Fruit fly (Drosophila melanogaster) whole organism, embryonic: Measurements from ENCODE around the gene Dpy-30L1.

ENCODE experiments used
- Antp ChIP-seq: fragments of 200-800 bp; sonication (Bioruptor generic); optimal IDR thresholded peaks from 3 replicates; lab custom pipeline; 2016; ENCODE audit warnings: missing biosample characterization, missing genetic modification characterization
- C15 ChIP-seq: fragments of 200-800 bp; sonication (Bioruptor generic); IDR thresholded peaks from 3 replicates; pipeline ENCODE4 v1.3.6; 2022; ENCODE audit warnings: missing biosample characterization, missing genetic modification characterization
- CG1024 ChIP-seq: fragments of 200-800 bp; sonication (Bioruptor generic); IDR thresholded peaks from 2 replicates; pipeline ENCODE4 v1.3.6; 2022; ENCODE audit warnings: missing biosample characterization, missing genetic modification characterization
- CG11456 ChIP-seq: fragments of 200-800 bp; sonication (Bioruptor generic); IDR thresholded peaks from 3 replicates; pipeline ENCODE4 v1.3.6; 2022; ENCODE audit warnings: missing biosample characterization, missing genetic modification characterization
- CG13624 ChIP-seq: fragments of 200-800 bp; sonication (Bioruptor generic); optimal IDR thresholded peaks from 2 replicates; lab custom pipeline; 2016; ENCODE audit warnings: missing biosample characterization, missing genetic modification characterization
- CG14710 ChIP-seq: fragments of 200-800 bp; sonication (Bioruptor generic); optimal IDR thresholded peaks from 3 replicates; lab custom pipeline; 2019; ENCODE audit warnings: missing biosample characterization, mild to moderate bottlenecking, missing genetic modification characterization, moderate library complexity
- CG14965 ChIP-seq: fragments of 200-800 bp; sonication (Bioruptor generic); optimal IDR thresholded peaks from 2 replicates; lab custom pipeline; 2016; ENCODE audit warnings: missing biosample characterization, missing genetic modification characterization, borderline replicate concordance
- CG15514 ChIP-seq: fragments of 200-800 bp; sonication (Bioruptor generic); optimal IDR thresholded peaks from 3 replicates; lab custom pipeline; 2017; ENCODE audit warnings: missing biosample characterization, missing genetic modification characterization, mild to moderate bottlenecking, moderate library complexity, missing genetic modification reagents
- CG1602 ChIP-seq: fragments of 200-800 bp; sonication (Bioruptor generic); optimal IDR thresholded peaks from 3 replicates; lab custom pipeline; 2016; ENCODE audit warnings: missing biosample characterization, missing genetic modification characterization
- CG17802 ChIP-seq: fragments of 200-800 bp; sonication (Bioruptor generic); optimal IDR thresholded peaks from 2 replicates; lab custom pipeline; 2018; ENCODE audit warnings: missing biosample characterization, mild to moderate bottlenecking, missing genetic modification characterization, moderate library complexity
- CG2116 ChIP-seq: fragments of 200-800 bp; sonication (Bioruptor generic); optimal IDR thresholded peaks from 3 replicates; lab custom pipeline; 2018; ENCODE audit warnings: missing biosample characterization, mild to moderate bottlenecking, missing genetic modification characterization
- CG30431 ChIP-seq: fragments of 200-800 bp; sonication (Bioruptor generic); optimal IDR thresholded peaks from 2 replicates; lab custom pipeline; 2017; ENCODE audit warnings: missing biosample characterization, missing genetic modification characterization
- CG34422 ChIP-seq: fragments of 200-800 bp; sonication (Bioruptor generic); IDR thresholded peaks from 3 replicates; pipeline ENCODE4 v1.3.6; 2022; ENCODE audit warnings: missing biosample characterization, missing genetic modification characterization
- CG3838 ChIP-seq: fragments of 200-800 bp; sonication (Bioruptor generic); optimal IDR thresholded peaks from 3 replicates; lab custom pipeline; 2016; ENCODE audit warnings: missing biosample characterization, missing genetic modification characterization
- CG5953 ChIP-seq: fragments of 200-800 bp; sonication (Bioruptor generic); IDR thresholded peaks from 2 replicates; pipeline ENCODE4 v1.3.6; 2022; ENCODE audit warnings: missing biosample characterization, missing genetic modification characterization
- CG7745 ChIP-seq: fragments of 200-800 bp; sonication (Bioruptor generic); optimal IDR thresholded peaks from 2 replicates; lab custom pipeline; 2018; ENCODE audit warnings: missing biosample characterization, mild to moderate bottlenecking, missing genetic modification characterization, moderate library complexity
- CG8290 ChIP-seq, 3 experiments: fragments of 200-800 bp; sonication (Bioruptor generic); optimal IDR thresholded peaks; 2 replicates each; lab custom pipeline; 2016 to 2019; ENCODE audit warnings: missing biosample characterization in 3 of 3, missing genetic modification characterization in 3 of 3, mild to moderate bottlenecking in 2 of 3, moderate library complexity in 1 of 3
- CG8765 ChIP-seq: fragments of 200-800 bp; sonication (Bioruptor generic); IDR thresholded peaks from 2 replicates; pipeline ENCODE4 v1.3.6; 2022; ENCODE audit warnings: missing biosample characterization, missing genetic modification characterization
- Dek ChIP-seq: fragments of 200-800 bp; sonication (Bioruptor generic); optimal IDR thresholded peaks from 3 replicates; lab custom pipeline; 2019; ENCODE audit warnings: missing biosample characterization, mild to moderate bottlenecking, missing genetic modification characterization, moderate library complexity
- Dll ChIP-seq: fragments of 200-800 bp; sonication (Bioruptor generic); IDR thresholded peaks from 4 replicates; pipeline ENCODE4 v1.3.6; 2022; ENCODE audit warnings: missing biosample characterization, missing genetic modification characterization; ENCODE audit not compliant: partially characterized antibody
- Doc2 ChIP-seq: fragments of 200-800 bp; sonication (Bioruptor generic); IDR thresholded peaks from 2 replicates; pipeline ENCODE4 v1.3.6; 2022; ENCODE audit warnings: missing biosample characterization, missing genetic modification characterization
- Dref ChIP-seq: fragments of 200-800 bp; sonication (Bioruptor generic); IDR thresholded peaks from 2 replicates; pipeline ENCODE4 v1.3.6; 2022; ENCODE audit warnings: missing biosample characterization, missing genetic modification characterization
- E2f2 ChIP-seq: fragments of 200-800 bp; sonication (Bioruptor generic); IDR thresholded peaks from 2 replicates; pipeline ENCODE4 v1.3.6; 2022; ENCODE audit warnings: missing biosample characterization, missing genetic modification characterization
- Fer1 ChIP-seq: fragments of 200-800 bp; sonication (Bioruptor generic); optimal IDR thresholded peaks from 2 replicates; lab custom pipeline; 2017; ENCODE audit warnings: missing biosample characterization, mild to moderate bottlenecking, missing genetic modification characterization
- HLH4C ChIP-seq: fragments of 200-800 bp; sonication (Bioruptor generic); IDR thresholded peaks from 3 replicates; pipeline ENCODE4 v1.3.6; 2022; ENCODE audit warnings: missing biosample characterization, missing genetic modification characterization; ENCODE audit not compliant: partially characterized antibody
- HLH54F ChIP-seq: fragments of 200-800 bp; sonication (Bioruptor generic); optimal IDR thresholded peaks from 3 replicates; lab custom pipeline; 2016; ENCODE audit warnings: missing biosample characterization, missing genetic modification characterization
- MESR4 ChIP-seq: fragments of 200-800 bp; sonication (Bioruptor generic); optimal IDR thresholded peaks from 2 replicates; lab custom pipeline; 2018; ENCODE audit warnings: missing biosample characterization, mild to moderate bottlenecking, missing genetic modification characterization, moderate library complexity
- MTF-1 ChIP-seq: fragments of 200-800 bp; sonication (Bioruptor generic); optimal IDR thresholded peaks from 2 replicates; lab custom pipeline; 2018; ENCODE audit warnings: missing biosample characterization, mild to moderate bottlenecking, missing genetic modification characterization, borderline replicate concordance
- Myb ChIP-seq: fragments of 200-800 bp; sonication (Bioruptor generic); optimal IDR thresholded peaks from 2 replicates; lab custom pipeline; 2016; ENCODE audit warnings: missing biosample characterization, missing genetic modification characterization
- Nf-YC ChIP-seq: fragments of 200-800 bp; optimal IDR thresholded peaks from 3 replicates; lab custom pipeline; 2019; ENCODE audit warnings: missing biosample characterization, mild to moderate bottlenecking, missing genetic modification characterization, moderate library complexity
- Opbp ChIP-seq: fragments of 200-800 bp; sonication (Bioruptor generic); IDR thresholded peaks from 3 replicates; pipeline ENCODE4 v1.3.6; 2022; ENCODE audit warnings: missing biosample characterization, missing genetic modification characterization; ENCODE audit not compliant: partially characterized antibody
- Sin3A ChIP-seq: fragments of >200 bp; optimal IDR thresholded peaks from 2 replicates; lab custom pipeline; 2018
- Stat92E ChIP-seq, 3 experiments: fragments of >200 bp in 2 of 3; fragments of 200-800 bp in 1 of 3; sonication (Bioruptor generic) in 1 of 3; optimal IDR thresholded peaks; 2 replicates each; lab custom pipeline; 2017 to 2019; ENCODE audit warnings: missing biosample characterization in 3 of 3, missing genetic modification characterization in 3 of 3, mild to moderate bottlenecking in 1 of 3, moderate library complexity in 1 of 3
- Vsx1 ChIP-seq: fragments of 200-800 bp; sonication (Bioruptor generic); optimal IDR thresholded peaks from 2 replicates; lab custom pipeline; 2017; ENCODE audit warnings: missing biosample characterization, mild to moderate bottlenecking, missing genetic modification characterization, missing genetic modification reagents
- bab2 ChIP-seq: fragments of 200-800 bp; sonication (Bioruptor generic); optimal IDR thresholded peaks from 2 replicates; lab custom pipeline; 2016; ENCODE audit warnings: missing biosample characterization, missing genetic modification characterization
- chif ChIP-seq, 2 experiments: fragments of 200-800 bp; sonication (Bioruptor generic); optimal IDR thresholded peaks; 3 replicates each; lab custom pipeline; 2016; ENCODE audit warnings: missing biosample characterization in 2 of 2, missing genetic modification characterization in 2 of 2
- crc ChIP-seq: fragments of 200-800 bp; sonication (Bioruptor generic); optimal IDR thresholded peaks from 2 replicates; lab custom pipeline; 2016; ENCODE audit warnings: missing biosample characterization, missing genetic modification characterization
- fd96Cb ChIP-seq: fragments of 200-800 bp; sonication (Bioruptor generic); optimal IDR thresholded peaks from 2 replicates; lab custom pipeline; 2018; ENCODE audit warnings: missing biosample characterization, mild to moderate bottlenecking, missing genetic modification characterization, moderate library complexity
- gcm ChIP-seq: fragments of 200-800 bp; sonication (Bioruptor generic); optimal IDR thresholded peaks from 2 replicates; lab custom pipeline; 2019; ENCODE audit warnings: missing biosample characterization, mild to moderate bottlenecking, missing genetic modification characterization, moderate library complexity
- hb ChIP-seq: fragments of 200-800 bp; sonication (Bioruptor generic); IDR thresholded peaks from 3 replicates; pipeline ENCODE4 v1.3.6; 2022; ENCODE audit warnings: missing biosample characterization, missing genetic modification characterization; ENCODE audit not compliant: partially characterized antibody
- hbn ChIP-seq: fragments of 200-800 bp; sonication (Bioruptor generic); IDR thresholded peaks from 2 replicates; pipeline ENCODE4 v1.3.6; 2022; ENCODE audit warnings: missing biosample characterization, missing genetic modification characterization; ENCODE audit not compliant: partially characterized antibody
- her ChIP-seq: fragments of 200-800 bp; sonication (Bioruptor generic); optimal IDR thresholded peaks from 2 replicates; lab custom pipeline; 2016; ENCODE audit warnings: missing biosample characterization, missing genetic modification characterization
- hkb ChIP-seq, 2 experiments: fragments of 200-800 bp in 1 of 2; fragments of >200 bp in 1 of 2; sonication (Bioruptor generic) in 1 of 2; IDR thresholded peaks in 1 of 2; optimal IDR thresholded peaks in 1 of 2; 2 replicates each; pipeline versions ENCODE4 v1.3.6 to Lab custom; 2017 to 2022; ENCODE audit warnings: missing biosample characterization in 1 of 2, missing genetic modification characterization in 1 of 2
- lmd ChIP-seq: fragments of 200-800 bp; sonication (Bioruptor generic); IDR thresholded peaks from 2 replicates; pipeline ENCODE4 v1.3.6; 2022; ENCODE audit warnings: missing biosample characterization, missing genetic modification characterization
- oc ChIP-seq: fragments of 200-800 bp; sonication (Bioruptor generic); optimal IDR thresholded peaks from 2 replicates; lab custom pipeline; 2018; ENCODE audit warnings: missing biosample characterization, mild to moderate bottlenecking, missing genetic modification characterization, moderate library complexity
- pb ChIP-seq: fragments of 200-800 bp; sonication (Bioruptor generic); optimal IDR thresholded peaks from 3 replicates; lab custom pipeline; 2016; ENCODE audit warnings: missing biosample characterization, missing genetic modification characterization
- pzg ChIP-seq: fragments of 200-800 bp; sonication (Bioruptor generic); optimal IDR thresholded peaks from 3 replicates; lab custom pipeline; 2018; ENCODE audit warnings: missing biosample characterization, mild to moderate bottlenecking, missing genetic modification characterization, moderate library complexity
- sens-2 ChIP-seq: fragments of 200-800 bp; sonication (Bioruptor generic); IDR thresholded peaks from 2 replicates; pipeline ENCODE4 v1.3.6; 2022; ENCODE audit warnings: missing biosample characterization, missing genetic modification characterization
- tap ChIP-seq: fragments of 200-800 bp; optimal IDR thresholded peaks from 3 replicates; lab custom pipeline; 2019; ENCODE audit warnings: missing biosample characterization, mild to moderate bottlenecking, missing genetic modification characterization, moderate library complexity
- unc-4 ChIP-seq: fragments of 200-800 bp; sonication (Bioruptor generic); IDR thresholded peaks from 2 replicates; pipeline ENCODE4 v1.3.6; 2022; ENCODE audit warnings: missing biosample characterization, missing genetic modification characterization; ENCODE audit not compliant: partially characterized antibody
- vvl ChIP-seq: fragments of 200-800 bp; sonication (Bioruptor generic); IDR thresholded peaks from 2 replicates; pipeline ENCODE4 v1.3.6; 2022; ENCODE audit warnings: missing biosample characterization, missing genetic modification characterization

Gene Dpy-30L1

DNA sequence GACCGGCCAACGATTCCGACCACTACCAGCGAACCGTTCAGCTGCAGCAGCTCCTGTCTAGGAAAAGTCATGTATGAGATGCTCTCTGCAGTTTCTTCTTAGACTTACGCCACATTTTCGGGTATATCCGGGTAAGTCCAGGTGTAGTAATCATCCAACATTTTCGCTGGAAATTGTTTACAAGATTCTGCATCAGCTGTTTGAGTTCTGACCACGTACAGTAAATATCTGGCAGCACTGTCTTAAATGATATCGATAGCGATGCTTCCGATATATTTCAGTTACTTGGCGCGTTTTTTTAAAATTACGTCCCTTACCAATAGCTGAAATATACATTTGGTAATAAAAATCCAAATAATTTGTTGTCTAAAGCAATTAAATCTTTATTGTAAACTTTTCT is 11.3 kb downstream of the Dpy-30L1 start, which contains the start of gene CG6729 (continued):
- TF ChIP-seq MESR4 (GFP tag; lab: Kevin White, UChicago) (peak; percentile 43), Myb (peak; percentile 91), hbn (GFP tag; lab: Robert Waterston, UW) (peak; percentile 81), CG1602 (GFP tag; lab: Kevin White, UChicago) (no peak), chif (GFP tag; optimal IDR thresholded peaks at IDR 0.05; lab: Kevin White, UChicago) (no peak), hb (GFP tag; lab: Robert Waterston, UW) (peak; percentile 68; the same call in 2 of the 3 replicates), Opbp (peak; percentile 74; the same call in 2 of the 3 replicates), Dll (peak; percentile 79), CG2116 (GFP tag; lab: Kevin White, UChicago) (peak; percentile 92), E2f2 (GFP tag; lab: Robert Waterston, UW) (peak; percentile 95), CG8765 (no peak), pb (GFP tag; lab: Kevin White, UChicago) (no peak), C15 (no peak), CG14710 (tag; lab: Kevin White, UChicago) (peak; percentile 41), Nf-YC (tag; lab: Kevin White, UChicago) (no peak), CG7745 (tag; lab: Kevin White, UChicago) (no peak), Fer1 (peak; percentile 18), Stat92E (GFP tag; optimal IDR thresholded peaks at IDR 0.05; lab: Kevin White, UChicago) (peak in 1 of 3 experiments; percentile 3), HLH4C (peak; percentile 65), lmd (no peak), Sin3A (lab: Kevin White, UChicago) (peak; percentile 26), Antp (GFP tag; lab: Kevin White, UChicago) (no peak), CG14965 (GFP tag; lab: Kevin White, UChicago) (no peak), CG15514 (GFP tag; lab: Kevin White, UChicago) (peak; percentile 57), CG3838 (GFP tag; lab: Kevin White, UChicago) (no peak), hkb (optimal IDR thresholded peaks at IDR 0.05; lab: Kevin White, UChicago) (no peak), hkb (GFP tag; IDR thresholded peaks at IDR 0.05; lab: Robert Waterston, UW) (no peak), crc (no peak), pzg (GFP tag; lab: Kevin White, UChicago) (peak; percentile 74), sens-2 (GFP tag; lab: Robert Waterston, UW) (no peak), bab2 (GFP tag; lab: Kevin White, UChicago) (no peak), MTF-1 (GFP tag; lab: Kevin White, UChicago) (no peak)

dm6 chr2L:10748218-10748617 is 15.8 kb downstream of the Dpy-30L1 start:
- TF ChIP-seq CG34422 (GFP tag; lab: Robert Waterston, UW), result no peak
- no peak for TF ChIP-seq Vsx1 (GFP tag; lab: Kevin White, UChicago)
- no peak for TF ChIP-seq crc
- TF ChIP-seq Doc2 (GFP tag; lab: Robert Waterston, UW), result no peak
- no peak for TF ChIP-seq oc (tag; lab: Kevin White, UChicago)
- no peak for TF ChIP-seq Dek (tag; lab: Kevin White, UChicago)
- TF ChIP-seq fd96Cb (tag; lab: Kevin White, UChicago), result peak; percentile 9
- no peak for TF ChIP-seq Dref
- no peak for TF ChIP-seq CG11456 (GFP tag; lab: Robert Waterston, UW)
- no peak for TF ChIP-seq tap (tag; lab: Kevin White, UChicago)
- no peak for TF ChIP-seq HLH54F
- TF ChIP-seq CG5953, result 0 out of 2 replicates have a peak, but pooled peaks have one; percentile 9
- no peak for TF ChIP-seq CG17802 (tag; lab: Kevin White, UChicago)
- TF ChIP-seq CG13624 (GFP tag; lab: Kevin White, UChicago), result no peak
- TF ChIP-seq gcm (GFP tag; lab: Kevin White, UChicago), result no peak
- no peak for TF ChIP-seq CG8765
- TF ChIP-seq CG1024 (GFP tag; lab: Robert Waterston, UW), result no peak
- no peak for TF ChIP-seq her (GFP tag; lab: Kevin White, UChicago)
- TF ChIP-seq unc-4, result no peak
- no peak for TF ChIP-seq CG30431 (GFP tag; lab: Kevin White, UChicago)
- no peak for TF ChIP-seq vvl (GFP tag; lab: Robert Waterston, UW)
- TF ChIP-seq CG8290 (GFP tag; optimal IDR thresholded peaks at IDR 0.05; lab: Kevin White, UChicago), result no peak
- TF ChIP-seq CG8290 (tag; optimal IDR thresholded peaks at IDR 0.05; lab: Kevin White, UChicago), result no peak
